Worm (Caenorhabditis elegans) whole organism, late embryonic: Measurements from ENCODE around the gene rgs-3.

Experiments
- ama-1 ChIP-seq: fragments of 150-350 bp; optimal IDR thresholded peaks from 2 replicates; lab custom pipeline; 2014
- che-1 ChIP-seq: sonication (generic microtip); optimal IDR thresholded peaks from 2 replicates; lab custom pipeline; 2016; ENCODE audit warnings: mild to moderate bottlenecking, missing genetic modification characterization, missing compliant biosample characterization
- pat-9 ChIP-seq: fragments of 200-800 bp; sonication (Bioruptor generic); optimal IDR thresholded peaks from 2 replicates; lab custom pipeline; 2018; ENCODE audit warnings: mild to moderate bottlenecking, missing genetic modification characterization, moderate library complexity, missing compliant biosample characterization
- pha-4 ChIP-seq: fragments of 150-350 bp; optimal IDR thresholded peaks from 2 replicates; lab custom pipeline; 2018; ENCODE audit warnings: missing biosample characterization, missing genetic modification reagents, missing genetic modification characterization

- TF ChIP-seq pat-9 (tag; lab: Kevin White, UChicago) (no peak), ama-1 (lab: Kevin White, UChicago) (no peak), pha-4 (tag; lab: Kevin White, UChicago) (no peak), che-1 (tag; lab: Kevin White, UChicago) (no peak)
These were observed 49.5 kb upstream of the rgs-3 start, which contains the start of gene gldc-1 for ce11 chrII:6050120-6050519.
